Fruit fly (Drosophila melanogaster) whole organism, embryonic: ENCODE measurements around the gene t-Grip84.

Source experiments
- Abd-B ChIP-seq: fragments of 200-800 bp; sonication (Bioruptor generic); optimal IDR thresholded peaks from 2 replicates; lab custom pipeline; 2018; ENCODE audit warnings: missing biosample characterization, mild to moderate bottlenecking, missing genetic modification characterization, moderate library complexity
- Atf6 ChIP-seq: fragments of 200-800 bp; sonication (Bioruptor generic); IDR thresholded peaks from 2 replicates; pipeline ENCODE4 v1.3.6; 2022; ENCODE audit warnings: missing biosample characterization, missing genetic modification characterization
- Blimp-1 ChIP-seq: fragments of 200-800 bp; sonication (Bioruptor generic); optimal IDR thresholded peaks from 3 replicates; lab custom pipeline; 2018; ENCODE audit warnings: missing biosample characterization, missing genetic modification characterization, mild to moderate bottlenecking, moderate library complexity, missing genetic modification reagents
- CG10321 ChIP-seq: fragments of 200-800 bp; sonication (Bioruptor generic); IDR thresholded peaks from 2 replicates; pipeline ENCODE4 v1.3.6; 2022; ENCODE audit warnings: missing biosample characterization, missing genetic modification characterization
- CG10431 ChIP-seq: fragments of 200-800 bp; sonication (Bioruptor generic); optimal IDR thresholded peaks from 3 replicates; lab custom pipeline; 2018; ENCODE audit warnings: missing biosample characterization, mild to moderate bottlenecking, missing genetic modification characterization
- CG11398 ChIP-seq: fragments of 200-800 bp; sonication (Bioruptor generic); optimal IDR thresholded peaks from 2 replicates; lab custom pipeline; 2016; ENCODE audit warnings: missing biosample characterization, missing genetic modification characterization
- CG12659 ChIP-seq: fragments of 200-800 bp; sonication (Bioruptor generic); optimal IDR thresholded peaks from 3 replicates; lab custom pipeline; 2017; ENCODE audit warnings: mild to moderate bottlenecking, missing biosample characterization, missing genetic modification reagents, missing genetic modification characterization
- CG17385 ChIP-seq: fragments of 200-800 bp; sonication (Bioruptor generic); optimal IDR thresholded peaks from 3 replicates; lab custom pipeline; 2018; ENCODE audit warnings: missing biosample characterization, mild to moderate bottlenecking, missing genetic modification characterization
- CG2129 ChIP-seq: fragments of 200-800 bp; sonication (Bioruptor generic); IDR thresholded peaks from 2 replicates; pipeline ENCODE4 v1.3.6; 2022; ENCODE audit warnings: missing biosample characterization, missing genetic modification characterization; ENCODE audit not compliant: partially characterized antibody
- CG2712 ChIP-seq: fragments of 200-800 bp; optimal IDR thresholded peaks from 3 replicates; lab custom pipeline; 2019; ENCODE audit warnings: missing biosample characterization, mild to moderate bottlenecking, missing genetic modification characterization, moderate library complexity
- CG30020 ChIP-seq: fragments of 200-800 bp; optimal IDR thresholded peaks from 2 replicates; lab custom pipeline; 2019; ENCODE audit warnings: missing biosample characterization, mild to moderate bottlenecking, missing genetic modification characterization, moderate library complexity
- CG31388 ChIP-seq: fragments of 200-800 bp; sonication (Bioruptor generic); optimal IDR thresholded peaks from 2 replicates; lab custom pipeline; 2016; ENCODE audit warnings: missing biosample characterization, missing genetic modification characterization
- CG34376 ChIP-seq: fragments of 200-800 bp; sonication (Bioruptor generic); optimal IDR thresholded peaks from 2 replicates; lab custom pipeline; 2018; ENCODE audit warnings: missing biosample characterization, mild to moderate bottlenecking, missing genetic modification characterization
- CG3726 ChIP-seq: fragments of 200-800 bp; sonication (Bioruptor generic); IDR thresholded peaks from 3 replicates; pipeline ENCODE4, ENCODE4 v1.3.6; 2022; ENCODE audit warnings: missing biosample characterization, missing genetic modification characterization
- CG5953 ChIP-seq: fragments of 200-800 bp; sonication (Bioruptor generic); IDR thresholded peaks from 2 replicates; pipeline ENCODE4 v1.3.6; 2022; ENCODE audit warnings: missing biosample characterization, missing genetic modification characterization
- CG7963 ChIP-seq: fragments of 200-800 bp; sonication (Bioruptor generic); IDR thresholded peaks from 3 replicates; pipeline ENCODE4 v1.3.6; 2022; ENCODE audit warnings: missing biosample characterization, missing genetic modification characterization; ENCODE audit not compliant: partially characterized antibody
- CG8359 ChIP-seq: fragments of 200-800 bp; sonication (Bioruptor generic); optimal IDR thresholded peaks from 2 replicates; lab custom pipeline; 2017; ENCODE audit warnings: missing biosample characterization, mild to moderate bottlenecking, missing genetic modification characterization, borderline replicate concordance
- CG8478 ChIP-seq: fragments of >200 bp; optimal IDR thresholded peaks from 2 replicates; lab custom pipeline; 2018
- CTCF ChIP-seq: fragments of 200-800 bp; sonication (Bioruptor generic); optimal IDR thresholded peaks from 2 replicates; lab custom pipeline; 2017; ENCODE audit warnings: missing biosample characterization, mild to moderate bottlenecking, missing genetic modification characterization, moderate library complexity
- CkIIα-i1 ChIP-seq: fragments of 200-800 bp; sonication (Bioruptor generic); IDR thresholded peaks from 2 replicates; pipeline ENCODE4 v1.3.6; 2022; ENCODE audit warnings: missing biosample characterization, missing genetic modification characterization
- D ChIP-seq, 2 experiments: fragments of 200-800 bp in 1 of 2; fragments of >200 bp in 1 of 2; sonication (Bioruptor generic) in 1 of 2; optimal IDR thresholded peaks; 2 replicates in 1 of 2; 3 replicates in 1 of 2; lab custom pipeline; 2017; ENCODE audit warnings: mild to moderate bottlenecking in 1 of 2, missing biosample characterization in 1 of 2, missing genetic modification characterization in 1 of 2, missing genetic modification reagents in 1 of 2
- Doc2 ChIP-seq: fragments of 200-800 bp; sonication (Bioruptor generic); IDR thresholded peaks from 2 replicates; pipeline ENCODE4 v1.3.6; 2022; ENCODE audit warnings: missing biosample characterization, missing genetic modification characterization
- Hmx ChIP-seq: fragments of 200-800 bp; sonication (Bioruptor generic); optimal IDR thresholded peaks from 2 replicates; lab custom pipeline; 2016; ENCODE audit warnings: missing biosample characterization, missing genetic modification characterization
- NK7.1 ChIP-seq: fragments of 200-800 bp; sonication (Bioruptor generic); optimal IDR thresholded peaks from 3 replicates; lab custom pipeline; 2016; ENCODE audit warnings: missing biosample characterization, missing genetic modification characterization
- Nf-YA ChIP-seq: fragments of 200-800 bp; sonication (Bioruptor generic); IDR thresholded peaks from 2 replicates; pipeline ENCODE4 v1.3.6; 2022; ENCODE audit warnings: missing biosample characterization, missing genetic modification characterization
- Pdp1 ChIP-seq, 2 experiments: fragments of 200-800 bp; sonication (Bioruptor generic); optimal IDR thresholded peaks; 3 replicates each; lab custom pipeline; 2016; ENCODE audit warnings: missing biosample characterization in 2 of 2, missing genetic modification characterization in 2 of 2, mild to moderate bottlenecking in 1 of 2, moderate library complexity in 1 of 2
- Ptx1 ChIP-seq: fragments of 200-800 bp; sonication (Bioruptor generic); IDR thresholded peaks from 2 replicates; pipeline ENCODE4 v1.3.6; 2022; ENCODE audit warnings: missing biosample characterization, missing genetic modification characterization
- Stat92E ChIP-seq, 3 experiments: fragments of >200 bp in 2 of 3; fragments of 200-800 bp in 1 of 3; sonication (Bioruptor generic) in 1 of 3; optimal IDR thresholded peaks; 2 replicates each; lab custom pipeline; 2017 to 2019; ENCODE audit warnings: missing biosample characterization in 3 of 3, missing genetic modification characterization in 3 of 3, mild to moderate bottlenecking in 1 of 3, moderate library complexity in 1 of 3
- ato ChIP-seq: fragments of 200-800 bp; sonication (Bioruptor generic); IDR thresholded peaks from 2 replicates; pipeline ENCODE4 v1.3.6; 2022; ENCODE audit warnings: missing biosample characterization, missing genetic modification characterization; ENCODE audit not compliant: partially characterized antibody
- az2 ChIP-seq: fragments of 200-800 bp; sonication (Bioruptor generic); optimal IDR thresholded peaks from 3 replicates; lab custom pipeline; 2016; ENCODE audit warnings: missing biosample characterization, missing genetic modification characterization
- fd96Cb ChIP-seq: fragments of 200-800 bp; sonication (Bioruptor generic); optimal IDR thresholded peaks from 2 replicates; lab custom pipeline; 2018; ENCODE audit warnings: missing biosample characterization, mild to moderate bottlenecking, missing genetic modification characterization, moderate library complexity
- gcm ChIP-seq: fragments of 200-800 bp; sonication (Bioruptor generic); optimal IDR thresholded peaks from 2 replicates; lab custom pipeline; 2019; ENCODE audit warnings: missing biosample characterization, mild to moderate bottlenecking, missing genetic modification characterization, moderate library complexity
- ind ChIP-seq: fragments of 200-800 bp; sonication (Bioruptor generic); optimal IDR thresholded peaks from 3 replicates; lab custom pipeline; 2016; ENCODE audit warnings: missing biosample characterization, missing genetic modification characterization
- jumu ChIP-seq: fragments of 200-800 bp; sonication (Bioruptor generic); optimal IDR thresholded peaks from 3 replicates; lab custom pipeline; 2016; ENCODE audit warnings: missing biosample characterization, missing genetic modification characterization
- kah ChIP-seq: fragments of 200-800 bp; sonication (Bioruptor generic); optimal IDR thresholded peaks from 2 replicates; lab custom pipeline; 2018; ENCODE audit warnings: missing biosample characterization, mild to moderate bottlenecking, missing genetic modification characterization
- lilli ChIP-seq: fragments of 200-800 bp; sonication (Bioruptor generic); optimal IDR thresholded peaks from 3 replicates; lab custom pipeline; 2016; ENCODE audit warnings: missing biosample characterization, missing genetic modification characterization
- luna ChIP-seq: fragments of 200-800 bp; sonication (Bioruptor generic); optimal IDR thresholded peaks from 2 replicates; lab custom pipeline; 2016; ENCODE audit warnings: missing biosample characterization, missing genetic modification characterization
- oc ChIP-seq: fragments of 200-800 bp; sonication (Bioruptor generic); optimal IDR thresholded peaks from 2 replicates; lab custom pipeline; 2018; ENCODE audit warnings: missing biosample characterization, mild to moderate bottlenecking, missing genetic modification characterization, moderate library complexity
- phol ChIP-seq: fragments of 200-800 bp; sonication (Bioruptor generic); optimal IDR thresholded peaks from 3 replicates; lab custom pipeline; 2018; ENCODE audit warnings: missing biosample characterization, mild to moderate bottlenecking, missing genetic modification characterization, moderate library complexity
- prd ChIP-seq, 3 experiments: fragments of >200 bp in 2 of 3; fragments of 200-800 bp in 1 of 3; sonication (Bioruptor generic) in 1 of 3; optimal IDR thresholded peaks in 2 of 3; IDR thresholded peaks in 1 of 3; 2 replicates in 2 of 3; 3 replicates in 1 of 3; pipeline versions ENCODE4 v1.3.6 to Lab custom; 2017 to 2022; ENCODE audit warnings: missing biosample characterization in 1 of 3, missing genetic modification characterization in 1 of 3
- psq ChIP-seq: fragments of 200-800 bp; sonication (Bioruptor generic); optimal IDR thresholded peaks from 2 replicates; lab custom pipeline; 2017; ENCODE audit warnings: missing biosample characterization, missing genetic modification characterization
- row ChIP-seq: fragments of 200-800 bp; sonication (Bioruptor generic); IDR thresholded peaks from 3 replicates; pipeline ENCODE4 v1.3.6; 2022; ENCODE audit warnings: missing biosample characterization, missing genetic modification characterization
- sd ChIP-seq: fragments of 200-800 bp; sonication (Bioruptor generic); optimal IDR thresholded peaks from 3 replicates; lab custom pipeline; 2018; ENCODE audit warnings: missing biosample characterization, mild to moderate bottlenecking, missing genetic modification characterization, moderate library complexity
- stwl ChIP-seq: fragments of 200-800 bp; sonication (Bioruptor generic); optimal IDR thresholded peaks from 3 replicates; lab custom pipeline; 2018; ENCODE audit warnings: missing biosample characterization, mild to moderate bottlenecking, missing genetic modification characterization, moderate library complexity
- wor ChIP-seq: fragments of 200-800 bp; sonication (Bioruptor generic); IDR thresholded peaks from 2 replicates; pipeline ENCODE4 v1.3.6; 2022; ENCODE audit warnings: missing biosample characterization, missing genetic modification characterization

Gene t-Grip84

dm6 chr3L:7560580-7560979, 30.2 kb downstream of the t-Grip84 start:
- TF ChIP-seq CG30020 (tag; lab: Kevin White, UChicago), result no peak
- TF ChIP-seq CTCF (GFP tag; lab: Kevin White, UChicago), result peak; percentile 74
- no peak for TF ChIP-seq NK7.1 (GFP tag; lab: Kevin White, UChicago)
- TF ChIP-seq, all 482 proteins: peak for 1

dm6 chr3L:7559937-7560336, 30.9 kb downstream of the t-Grip84 start, which contains the start of gene CG14837:
Gene CG14837 (minus strand): TSS chr3L:7560037.
- TF ChIP-seq wor, result no peak
- TF ChIP-seq CG8478 (lab: Kevin White, UChicago), result no peak
- no peak for TF ChIP-seq sd (tag; lab: Kevin White, UChicago)
- TF ChIP-seq Doc2 (GFP tag; lab: Robert Waterston, UW), result no peak
- no peak for TF ChIP-seq CG7963 (GFP tag; lab: Robert Waterston, UW)
- TF ChIP-seq CG8359, result no peak
- no peak for TF ChIP-seq CG12659 (GFP tag; lab: Kevin White, UChicago)
- no peak for TF ChIP-seq CG34376 (GFP tag; lab: Kevin White, UChicago)
- TF ChIP-seq CG11398, result no peak
- TF ChIP-seq CTCF (GFP tag; lab: Kevin White, UChicago), result no peak
- no peak for TF ChIP-seq CG10321
- TF ChIP-seq row, result no peak
- TF ChIP-seq CG2129 (GFP tag; lab: Robert Waterston, UW), result no peak
- no peak for TF ChIP-seq stwl (tag; lab: Kevin White, UChicago)
- TF ChIP-seq D (optimal IDR thresholded peaks at IDR 0.05; lab: Kevin White, UChicago), result no peak
- TF ChIP-seq D (GFP tag; optimal IDR thresholded peaks at IDR 0.05; lab: Kevin White, UChicago), result no peak
- no peak for TF ChIP-seq prd (optimal IDR thresholded peaks at IDR 0.05; lab: Kevin White, UChicago)
- no peak for TF ChIP-seq prd (GFP tag; IDR thresholded peaks at IDR 0.05; lab: Robert Waterston, UW)
- no peak for TF ChIP-seq CG3726 (GFP tag; lab: Robert Waterston, UW)
- no peak for TF ChIP-seq Ptx1 (GFP tag; lab: Robert Waterston, UW)
- no peak for TF ChIP-seq fd96Cb
- TF ChIP-seq ind (GFP tag; lab: Kevin White, UChicago), result no peak

DNA sequence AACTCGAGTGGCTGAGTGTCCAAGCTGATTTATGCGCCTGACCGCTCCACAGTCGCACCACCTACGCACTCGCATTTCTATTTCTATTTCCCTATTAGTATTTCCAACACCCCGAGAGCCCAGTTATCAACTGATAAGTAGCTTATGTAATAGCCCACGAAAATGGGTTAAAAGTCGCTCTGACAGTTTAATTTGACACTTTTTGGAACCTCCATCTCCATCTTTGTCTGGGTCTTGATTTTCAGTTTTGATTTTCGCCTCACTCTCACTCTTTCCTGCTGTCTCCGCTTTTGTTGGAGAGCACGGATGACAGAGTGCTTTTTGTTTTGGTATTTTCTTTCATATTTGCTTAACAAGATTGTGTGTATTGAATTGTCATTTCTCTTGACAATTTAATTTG, 37.7 kb downstream of the t-Grip84 start:
- TF ChIP-seq CkIIα-i1, result no peak
- no peak for TF ChIP-seq Stat92E (GFP tag; optimal IDR thresholded peaks at IDR 0.05; lab: Kevin White, UChicago)
- TF ChIP-seq kah, result no peak
- TF ChIP-seq Blimp-1 (GFP tag; lab: Kevin White, UChicago), result peak; percentile 53
- TF ChIP-seq Pdp1 (GFP tag; optimal IDR thresholded peaks at IDR 0.05; lab: Kevin White, UChicago), result peak in 1 of 2 experiments; percentile 23
- no peak for TF ChIP-seq ato (GFP tag; lab: Robert Waterston, UW)
- TF ChIP-seq lilli (GFP tag; lab: Kevin White, UChicago), result no peak
- no peak for TF ChIP-seq CG2712 (tag; lab: Kevin White, UChicago)
- TF ChIP-seq jumu (GFP tag; lab: Kevin White, UChicago), result no peak
- peak; percentile 76 for TF ChIP-seq oc (tag; lab: Kevin White, UChicago)
- TF ChIP-seq CG31388 (GFP tag; lab: Kevin White, UChicago), result no peak
- TF ChIP-seq CG17385 (GFP tag; lab: Kevin White, UChicago), result no peak
- no peak for TF ChIP-seq Nf-YA
- no peak for TF ChIP-seq az2 (GFP tag; lab: Kevin White, UChicago)
- no peak for TF ChIP-seq psq (GFP tag; lab: Kevin White, UChicago)
- TF ChIP-seq CG10431, result no peak
- no peak for TF ChIP-seq CG5953
- TF ChIP-seq CG7963 (GFP tag; lab: Robert Waterston, UW), result no peak
- TF ChIP-seq Abd-B (GFP tag; lab: Kevin White, UChicago), result no peak
- TF ChIP-seq Hmx (GFP tag; lab: Kevin White, UChicago), result no peak
- no peak for TF ChIP-seq gcm
- TF ChIP-seq phol, result no peak
- no peak for TF ChIP-seq Atf6 (GFP tag; lab: Robert Waterston, UW)
- TF ChIP-seq luna (GFP tag; lab: Kevin White, UChicago), result no peak
- TF ChIP-seq, all 482 proteins: peak for 3
